Fruit fly (Drosophila melanogaster) whole organism, embryonic: ENCODE results near the gene CG5641.
A peak's percentile ranks its signal among the peaks of the same experiment; 100 is the strongest.

Experiments
- CG10147 ChIP-seq: fragments of 200-800 bp; sonication (Bioruptor generic); optimal IDR thresholded peaks from 2 replicates; lab custom pipeline; 2019; ENCODE audit warnings: missing biosample characterization, mild to moderate bottlenecking, missing genetic modification characterization, moderate library complexity
- CG10321 ChIP-seq: fragments of 200-800 bp; sonication (Bioruptor generic); IDR thresholded peaks from 2 replicates; pipeline ENCODE4 v1.3.6; 2022; ENCODE audit warnings: missing biosample characterization, missing genetic modification characterization
- CG10431 ChIP-seq: fragments of 200-800 bp; sonication (Bioruptor generic); optimal IDR thresholded peaks from 3 replicates; lab custom pipeline; 2018; ENCODE audit warnings: missing biosample characterization, mild to moderate bottlenecking, missing genetic modification characterization
- CG12155 ChIP-seq: fragments of 200-800 bp; sonication (Bioruptor generic); optimal IDR thresholded peaks from 3 replicates; lab custom pipeline; 2016; ENCODE audit warnings: missing biosample characterization, missing genetic modification characterization
- CG12659 ChIP-seq: fragments of 200-800 bp; sonication (Bioruptor generic); optimal IDR thresholded peaks from 3 replicates; lab custom pipeline; 2017; ENCODE audit warnings: mild to moderate bottlenecking, missing biosample characterization, missing genetic modification reagents, missing genetic modification characterization
- CG13775 ChIP-seq: fragments of 200-800 bp; sonication (Bioruptor generic); optimal IDR thresholded peaks from 3 replicates; lab custom pipeline; 2017; ENCODE audit warnings: missing biosample characterization, mild to moderate bottlenecking, missing genetic modification characterization
- CG14014 ChIP-seq: fragments of 200-800 bp; sonication (Bioruptor generic); IDR thresholded peaks from 2 replicates; pipeline ENCODE4 v1.3.6; 2022; ENCODE audit warnings: missing biosample characterization, missing genetic modification characterization
- CG1529 ChIP-seq: fragments of 200-800 bp; sonication (Bioruptor generic); optimal IDR thresholded peaks from 3 replicates; lab custom pipeline; 2018; ENCODE audit warnings: missing biosample characterization, missing genetic modification characterization
- CG15601 ChIP-seq: fragments of 200-800 bp; sonication (Bioruptor generic); optimal IDR thresholded peaks from 3 replicates; lab custom pipeline; 2019; ENCODE audit warnings: missing biosample characterization, mild to moderate bottlenecking, missing genetic modification characterization, moderate library complexity
- CG17328 ChIP-seq: fragments of 200-800 bp; sonication (Bioruptor generic); IDR thresholded peaks from 2 replicates; pipeline ENCODE4 v1.3.6; 2022; ENCODE audit warnings: missing biosample characterization, missing genetic modification characterization
- CG18262 ChIP-seq: fragments of 200-800 bp; optimal IDR thresholded peaks from 3 replicates; lab custom pipeline; 2019; ENCODE audit warnings: missing biosample characterization, mild to moderate bottlenecking, missing genetic modification characterization, moderate library complexity
- CG18764 ChIP-seq: fragments of 200-800 bp; sonication (Bioruptor generic); optimal IDR thresholded peaks from 3 replicates; lab custom pipeline; 2016; ENCODE audit warnings: missing biosample characterization, missing genetic modification characterization
- CG2199 ChIP-seq: fragments of 200-800 bp; sonication (Bioruptor generic); IDR thresholded peaks from 3 replicates; pipeline ENCODE4 v1.3.6; 2022; ENCODE audit warnings: missing biosample characterization, missing genetic modification characterization
- CG30020 ChIP-seq: fragments of 200-800 bp; optimal IDR thresholded peaks from 2 replicates; lab custom pipeline; 2019; ENCODE audit warnings: missing biosample characterization, mild to moderate bottlenecking, missing genetic modification characterization, moderate library complexity
- CG31441 ChIP-seq: fragments of 200-800 bp; sonication (Bioruptor generic); IDR thresholded peaks from 2 replicates; pipeline ENCODE4 v1.3.6; 2022; ENCODE audit warnings: missing biosample characterization, missing genetic modification characterization
- CG32767 ChIP-seq: fragments of 200-800 bp; sonication (Bioruptor generic); IDR thresholded peaks from 2 replicates; pipeline ENCODE4 v1.3.6; 2022; ENCODE audit warnings: missing biosample characterization, missing genetic modification characterization
- CG32772 ChIP-seq: fragments of 200-800 bp; sonication (Bioruptor generic); IDR thresholded peaks from 2 replicates; pipeline ENCODE4 v1.3.6; 2022; ENCODE audit warnings: missing biosample characterization, missing genetic modification characterization
- CG33557 ChIP-seq: fragments of 200-800 bp; sonication (Bioruptor generic); optimal IDR thresholded peaks from 2 replicates; lab custom pipeline; 2019; ENCODE audit warnings: missing biosample characterization, mild to moderate bottlenecking, missing genetic modification characterization, moderate library complexity
- CG4424 ChIP-seq: fragments of 200-800 bp; sonication (Bioruptor generic); optimal IDR thresholded peaks from 3 replicates; lab custom pipeline; 2016; ENCODE audit warnings: missing biosample characterization, missing genetic modification characterization
- CG4617 ChIP-seq: fragments of 200-800 bp; sonication (Bioruptor generic); optimal IDR thresholded peaks from 3 replicates; lab custom pipeline; 2016; ENCODE audit warnings: missing biosample characterization, missing genetic modification characterization, borderline replicate concordance
- CG4730 ChIP-seq: fragments of 200-800 bp; sonication (Bioruptor generic); IDR thresholded peaks from 2 replicates; pipeline ENCODE4 v1.3.6; 2022; ENCODE audit warnings: missing biosample characterization, missing genetic modification characterization
- CG5245 ChIP-seq: fragments of 200-800 bp; sonication (Bioruptor generic); optimal IDR thresholded peaks from 3 replicates; lab custom pipeline; 2016; ENCODE audit warnings: missing biosample characterization, missing genetic modification characterization
- CG6175 ChIP-seq: fragments of 200-800 bp; sonication (Bioruptor generic); IDR thresholded peaks from 3 replicates; pipeline ENCODE4 v1.3.6; 2022; ENCODE audit warnings: missing biosample characterization, missing genetic modification characterization
- CG9817 ChIP-seq: fragments of 200-800 bp; sonication (Bioruptor generic); optimal IDR thresholded peaks from 2 replicates; lab custom pipeline; 2018; ENCODE audit warnings: missing biosample characterization, mild to moderate bottlenecking, missing genetic modification characterization, moderate library complexity
- CG9932 ChIP-seq: fragments of 200-800 bp; sonication (Bioruptor generic); IDR thresholded peaks from 2 replicates; pipeline ENCODE4 v1.3.6; 2022; ENCODE audit warnings: missing biosample characterization, missing genetic modification characterization
- Dbx ChIP-seq: fragments of 200-800 bp; sonication (Bioruptor generic); IDR thresholded peaks from 3 replicates; pipeline ENCODE4 v1.3.6; 2022; ENCODE audit warnings: missing biosample characterization, missing genetic modification characterization
- Dp ChIP-seq: fragments of 200-800 bp; sonication (Bioruptor generic); optimal IDR thresholded peaks from 2 replicates; lab custom pipeline; 2018; ENCODE audit warnings: missing biosample characterization, mild to moderate bottlenecking, missing genetic modification characterization, moderate library complexity
- E2f2 ChIP-seq: fragments of 200-800 bp; sonication (Bioruptor generic); IDR thresholded peaks from 2 replicates; pipeline ENCODE4 v1.3.6; 2022; ENCODE audit warnings: missing biosample characterization, missing genetic modification characterization
- Eip74EF ChIP-seq, 2 experiments: fragments of 200-800 bp in 1 of 2; fragments of >200 bp in 1 of 2; sonication (Bioruptor generic) in 1 of 2; optimal IDR thresholded peaks; 2 replicates each; lab custom pipeline; 2017 to 2019; ENCODE audit warnings: missing biosample characterization in 2 of 2, missing genetic modification characterization in 2 of 2, mild to moderate bottlenecking in 1 of 2, moderate library complexity in 1 of 2
- Ets65A ChIP-seq: fragments of 200-800 bp; sonication (Bioruptor generic); peaks from one replicate; lab custom pipeline; 2016; ENCODE audit warnings: missing biosample characterization, missing genetic modification characterization
- Hr78 ChIP-seq, 2 experiments: fragments of 200-800 bp in 1 of 2; fragments of >200 bp in 1 of 2; sonication (Bioruptor generic) in 1 of 2; optimal IDR thresholded peaks; 2 replicates each; lab custom pipeline; 2017 to 2019; ENCODE audit warnings: missing biosample characterization in 2 of 2, missing genetic modification characterization in 2 of 2, mild to moderate bottlenecking in 1 of 2, moderate library complexity in 1 of 2
- Lhr ChIP-seq: fragments of 200-800 bp; sonication (Bioruptor generic); optimal IDR thresholded peaks from 3 replicates; lab custom pipeline; 2017; ENCODE audit warnings: mild to moderate bottlenecking, missing biosample characterization, missing genetic modification reagents, missing genetic modification characterization
- MBD-R2 ChIP-seq: fragments of 200-800 bp; sonication (Bioruptor generic); IDR thresholded peaks from 2 replicates; pipeline ENCODE4 v1.3.6; 2022; ENCODE audit warnings: missing biosample characterization, missing genetic modification characterization
- NFAT ChIP-seq: fragments of 200-800 bp; sonication (Bioruptor generic); IDR thresholded peaks from 2 replicates; pipeline ENCODE4 v1.3.6; 2022; ENCODE audit warnings: missing biosample characterization, missing genetic modification characterization
- PHDP ChIP-seq: fragments of 200-800 bp; sonication (Bioruptor generic); optimal IDR thresholded peaks from 3 replicates; lab custom pipeline; 2018; ENCODE audit warnings: missing biosample characterization, mild to moderate bottlenecking, missing genetic modification characterization, moderate library complexity
- Sry-β ChIP-seq: fragments of 200-800 bp; sonication (Bioruptor generic); optimal IDR thresholded peaks from 2 replicates; lab custom pipeline; 2018; ENCODE audit warnings: missing biosample characterization, mild to moderate bottlenecking, missing genetic modification characterization, moderate library complexity
- Ssrp ChIP-seq: fragments of 200-800 bp; sonication (Bioruptor generic); optimal IDR thresholded peaks from 2 replicates; lab custom pipeline; 2018; ENCODE audit warnings: missing biosample characterization, mild to moderate bottlenecking, missing genetic modification characterization, moderate library complexity
- crp ChIP-seq, 2 experiments: fragments of 200-800 bp; sonication (Bioruptor generic); optimal IDR thresholded peaks; 2 replicates in 1 of 2; 3 replicates in 1 of 2; lab custom pipeline; 2017; ENCODE audit warnings: missing biosample characterization in 2 of 2, missing genetic modification characterization in 2 of 2, mild to moderate bottlenecking in 1 of 2, moderate library complexity in 1 of 2
- grau ChIP-seq: fragments of 200-800 bp; optimal IDR thresholded peaks from 3 replicates; lab custom pipeline; 2019; ENCODE audit warnings: missing biosample characterization, mild to moderate bottlenecking, missing genetic modification characterization, moderate library complexity
- gsb-n ChIP-seq: fragments of 200-800 bp; sonication (Bioruptor generic); optimal IDR thresholded peaks from 3 replicates; lab custom pipeline; 2018; ENCODE audit warnings: missing biosample characterization, mild to moderate bottlenecking, missing genetic modification characterization
- hth ChIP-seq: fragments of >200 bp; optimal IDR thresholded peaks from 2 replicates; lab custom pipeline; 2017; ENCODE audit warnings: inconsistent platforms
- lbe ChIP-seq: fragments of 200-800 bp; sonication (Bioruptor generic); optimal IDR thresholded peaks from 2 replicates; lab custom pipeline; 2016; ENCODE audit warnings: missing biosample characterization, mild to moderate bottlenecking, missing genetic modification characterization
- oc ChIP-seq: fragments of 200-800 bp; sonication (Bioruptor generic); optimal IDR thresholded peaks from 2 replicates; lab custom pipeline; 2018; ENCODE audit warnings: missing biosample characterization, mild to moderate bottlenecking, missing genetic modification characterization, moderate library complexity
- pb ChIP-seq: fragments of 200-800 bp; sonication (Bioruptor generic); optimal IDR thresholded peaks from 3 replicates; lab custom pipeline; 2016; ENCODE audit warnings: missing biosample characterization, missing genetic modification characterization
- pita ChIP-seq: fragments of 200-800 bp; sonication (Bioruptor generic); optimal IDR thresholded peaks from 2 replicates; lab custom pipeline; 2017; ENCODE audit warnings: missing biosample characterization, mild to moderate bottlenecking, missing genetic modification characterization
- shn ChIP-seq: fragments of 200-800 bp; sonication (Bioruptor generic); optimal IDR thresholded peaks from 3 replicates; lab custom pipeline; 2016; ENCODE audit warnings: missing biosample characterization, missing genetic modification characterization
- tin ChIP-seq: fragments of 200-800 bp; sonication (Bioruptor generic); optimal IDR thresholded peaks from 3 replicates; lab custom pipeline; 2016; ENCODE audit warnings: missing biosample characterization, missing genetic modification characterization
- tup ChIP-seq: fragments of 200-800 bp; sonication (Bioruptor generic); optimal IDR thresholded peaks from 2 replicates; lab custom pipeline; 2016; ENCODE audit warnings: missing biosample characterization, mild to moderate bottlenecking, missing genetic modification characterization, moderate library complexity
- wek ChIP-seq: fragments of 200-800 bp; sonication (Bioruptor generic); optimal IDR thresholded peaks from 3 replicates; lab custom pipeline; 2018; ENCODE audit warnings: missing biosample characterization, mild to moderate bottlenecking, missing genetic modification characterization, moderate library complexity
- zen ChIP-seq: fragments of 200-800 bp; sonication (Bioruptor generic); optimal IDR thresholded peaks from 3 replicates; lab custom pipeline; 2018; ENCODE audit warnings: missing biosample characterization, mild to moderate bottlenecking, missing genetic modification characterization, moderate library complexity
- zen2 ChIP-seq: fragments of 200-800 bp; sonication (Bioruptor generic); IDR thresholded peaks from 3 replicates; pipeline ENCODE4 v1.3.6; 2022; ENCODE audit warnings: missing biosample characterization, missing genetic modification characterization; ENCODE audit not compliant: partially characterized antibody

CG5641 gene

dm6 chr3R:12433764-12434163, 4.7 kb upstream of the CG5641 start, which contains the start of the genes Aos1 and Srlp:
Gene Aos1 (minus strand): TSS chr3R:12433822.
Gene Srlp (plus strand): TSS chr3R:12434098.
- peak; percentile 72 for TF ChIP-seq CG4617 (GFP tag; lab: Kevin White, UChicago)
- no peak for TF ChIP-seq CG2199 (GFP tag; lab: Robert Waterston, UW)
- no peak for TF ChIP-seq pb (GFP tag; lab: Kevin White, UChicago)
- TF ChIP-seq wek (GFP tag; lab: Kevin White, UChicago) = no peak
- TF ChIP-seq Lhr (GFP tag; lab: Kevin White, UChicago) = peak; percentile 39
- TF ChIP-seq E2f2 (GFP tag; lab: Robert Waterston, UW) = peak; percentile 69
- peak; percentile 34 for TF ChIP-seq CG33557 (GFP tag; lab: Kevin White, UChicago)
- no peak for TF ChIP-seq zen2
- TF ChIP-seq Hr78 (GFP tag; optimal IDR thresholded peaks at IDR 0.05; lab: Kevin White, UChicago) = no peak
- no peak for TF ChIP-seq crp (GFP tag; optimal IDR thresholded peaks at IDR 0.05; lab: Kevin White, UChicago)
- no peak for TF ChIP-seq shn
- TF ChIP-seq CG32772 (GFP tag; lab: Robert Waterston, UW) = no peak
- TF ChIP-seq Dp (GFP tag; lab: Kevin White, UChicago) = peak; percentile 50
- TF ChIP-seq zen (tag; lab: Kevin White, UChicago) = peak; percentile 63
- TF ChIP-seq hth (lab: Kevin White, UChicago) = no peak
- TF ChIP-seq Ets65A (GFP tag; lab: Kevin White, UChicago) = peak; percentile 52
- peak; percentile 48 for TF ChIP-seq Ssrp (tag; lab: Kevin White, UChicago)
- peak; percentile 43 for TF ChIP-seq CG12155
- TF ChIP-seq NFAT (GFP tag; lab: Robert Waterston, UW) = no peak
- no peak for TF ChIP-seq CG6175 (GFP tag; lab: Robert Waterston, UW)
- no peak for TF ChIP-seq CG1529 (GFP tag; lab: Kevin White, UChicago)
- no peak for TF ChIP-seq CG14014
- TF ChIP-seq tin = peak; percentile 47
- TF ChIP-seq grau (tag; lab: Kevin White, UChicago) = peak; percentile 71
- TF ChIP-seq Eip74EF (GFP tag; optimal IDR thresholded peaks at IDR 0.05; lab: Kevin White, UChicago) = no peak
- TF ChIP-seq CG12659 = peak; percentile 81
- no peak for TF ChIP-seq oc (tag; lab: Kevin White, UChicago)
- no peak for TF ChIP-seq CG4424 (GFP tag; lab: Kevin White, UChicago)
- TF ChIP-seq Dbx (GFP tag; lab: Robert Waterston, UW) = 0 out of 3 replicates have a peak, but pooled peaks have one; percentile 44
- peak; percentile 62 for TF ChIP-seq CG10147 (GFP tag; lab: Kevin White, UChicago)
- peak; percentile 69 for TF ChIP-seq MBD-R2
- TF ChIP-seq CG10321 (GFP tag; lab: Robert Waterston, UW) = no peak
- no peak for TF ChIP-seq gsb-n (tag; lab: Kevin White, UChicago)
- no peak for TF ChIP-seq CG32767
- TF ChIP-seq CG5245 (GFP tag; lab: Kevin White, UChicago) = peak; percentile 63
- no peak for TF ChIP-seq tup
- TF ChIP-seq CG10431 (GFP tag; lab: Kevin White, UChicago) = no peak
- peak; percentile 20 for TF ChIP-seq CG18764 (GFP tag; lab: Kevin White, UChicago)
- peak; percentile 56 for TF ChIP-seq CG13775 (GFP tag; lab: Kevin White, UChicago)
- peak; percentile 98 for TF ChIP-seq Sry-β (GFP tag; lab: Kevin White, UChicago)
- TF ChIP-seq PHDP (tag; lab: Kevin White, UChicago) = peak; percentile 61
- TF ChIP-seq CG9932 (GFP tag; lab: Robert Waterston, UW) = peak; percentile 69
- peak; percentile 74 for TF ChIP-seq CG30020 (tag; lab: Kevin White, UChicago)
- TF ChIP-seq CG18262 (tag; lab: Kevin White, UChicago) = peak; percentile 66
- TF ChIP-seq CG17328 (GFP tag; lab: Robert Waterston, UW) = 0 out of 2 replicates have a peak, but pooled peaks have one; percentile 30
- no peak for TF ChIP-seq pita (GFP tag; lab: Kevin White, UChicago)
- peak; percentile 69 for TF ChIP-seq CG9817
- TF ChIP-seq CG15601 (tag; lab: Kevin White, UChicago) = peak; percentile 58
- TF ChIP-seq CG4730 = no peak
- TF ChIP-seq CG31441 (GFP tag; lab: Robert Waterston, UW) = no peak; the same call in 1 of the 2 replicates
- TF ChIP-seq lbe (GFP tag; lab: Kevin White, UChicago) = peak; percentile 51
